Fruit fly (Drosophila melanogaster) Kc167 (cell line): ENCODE results near the gene Fdx2.

ENCODE experiments used
- Myc ChIP-seq: fragments of >200 bp; optimal IDR thresholded peaks from 2 replicates; lab custom pipeline; 2017; ENCODE audit warnings: missing external identifiers
- Sin3A ChIP-seq: fragments of >200 bp; optimal IDR thresholded peaks from 2 replicates; lab custom pipeline; 2018; ENCODE audit warnings: missing external identifiers
- h ChIP-seq: fragments of >200 bp; optimal IDR thresholded peaks from 3 replicates; lab custom pipeline; 2018; ENCODE audit warnings: missing external identifiers
- insv ChIP-seq: fragments of >200 bp; optimal IDR thresholded peaks from 3 replicates; lab custom pipeline; 2018; ENCODE audit warnings: missing external identifiers
- psq ChIP-seq: fragments of >200 bp; optimal IDR thresholded peaks from 2 replicates; lab custom pipeline; 2017; ENCODE audit warnings: missing external identifiers
- ttk ChIP-seq: sonication (Bioruptor generic); optimal IDR thresholded peaks from 2 replicates; lab custom pipeline; 2017; ENCODE audit warnings: missing external identifiers

- TF ChIP-seq insv (lab: Kevin White, UChicago) (no peak), psq (lab: Kevin White, UChicago) (no peak), h (lab: Kevin White, UChicago) (no peak), Myc (no peak), Sin3A (lab: Kevin White, UChicago) (no peak), ttk (lab: Kevin White, UChicago) (no peak)
Measured at dm6 chr3L:4261177-4261576, 31.1 kb upstream of the Fdx2 start.
